Fruit fly (Drosophila melanogaster): Measurements from ENCODE around the gene CG17186.

The CG17186 gene

DNA sequence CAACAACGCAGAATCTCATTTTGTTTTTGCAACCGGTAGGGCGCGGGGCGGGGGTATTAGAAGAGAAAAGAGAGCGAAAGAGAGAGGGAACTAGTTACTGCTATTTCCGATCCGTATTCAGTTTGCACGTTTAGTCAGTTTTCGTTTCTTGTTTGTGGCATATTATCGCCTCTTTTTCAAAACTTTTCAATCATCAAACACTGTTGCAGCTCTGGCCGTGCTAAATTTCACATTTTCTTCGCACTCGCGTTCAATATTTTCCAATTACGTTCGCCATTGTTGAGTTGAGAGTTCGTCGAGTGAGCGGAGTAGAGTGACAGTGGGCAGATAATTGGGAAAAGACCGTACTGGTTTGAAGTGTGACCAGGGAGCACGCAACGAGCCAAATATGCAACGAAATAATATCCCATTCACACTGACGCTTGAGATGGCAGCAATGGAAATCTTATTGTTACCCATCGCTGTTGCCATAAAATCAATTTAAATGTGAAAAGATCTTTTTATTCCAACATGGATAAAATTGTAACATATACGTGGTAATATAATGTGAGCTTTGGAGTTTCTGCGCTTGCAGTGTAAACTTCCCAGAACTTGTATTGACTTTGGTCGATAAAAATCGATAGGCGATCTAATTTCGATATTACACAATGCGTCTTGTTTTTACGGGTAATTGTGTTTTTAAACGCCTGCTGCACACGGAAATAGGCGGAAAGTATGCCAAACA lies 16.2 kb downstream of the CG17186 start, which contains the start of the genes Ire1 and Mrm2 (continued):
- TF ChIP-seq lola (GFP tag; optimal IDR thresholded peaks at IDR 0.05) (peak in 2 of 3 experiments; percentile 79 to 100), Mrtf (GFP tag; IDR thresholded peaks at IDR 0.05) (peak; percentile 80), ara (GFP tag; IDR thresholded peaks at IDR 0.05) (peak; percentile 65; the same call in 1 of the 2 replicates), CG12769 (tag; optimal IDR thresholded peaks at IDR 0.05) (peak; percentile 85), CG1233 (GFP tag; optimal IDR thresholded peaks at IDR 0.05) (peak; percentile 35), CG10366 (GFP tag; IDR thresholded peaks at IDR 0.05) (peak; percentile 76), Deaf1 (tag; optimal IDR thresholded peaks at IDR 0.05) (peak; percentile 29), Taf1 (GFP tag; IDR thresholded peaks at IDR 0.05) (peak; percentile 43; the same call in 1 of the 2 replicates), unpg (GFP tag; optimal IDR thresholded peaks at IDR 0.05) (peak; percentile 80), zfh1 (GFP tag; IDR thresholded peaks at IDR 0.05) (peak; percentile 78; the same call in 2 of the 3 replicates), CG10654 (GFP tag; optimal IDR thresholded peaks at IDR 0.05) (peak; percentile 69), Lim3 (GFP tag; IDR thresholded peaks at IDR 0.05) (no peak), CG7271 (tag; optimal IDR thresholded peaks at IDR 0.05) (peak; percentile 33), CG3163 (GFP tag; optimal IDR thresholded peaks at IDR 0.05) (peak; percentile 75), crc (GFP tag; optimal IDR thresholded peaks at IDR 0.05) (peak; percentile 67), Ets97D (GFP tag; optimal IDR thresholded peaks at IDR 0.05) (peak; percentile 91), CG13296 (GFP tag; optimal IDR thresholded peaks at IDR 0.05) (peak; percentile 45), pzg (GFP tag; optimal IDR thresholded peaks at IDR 0.05) (peak; percentile 95), kni (GFP tag; optimal IDR thresholded peaks at IDR 0.05) (peak; percentile 67), CG17328 (GFP tag; IDR thresholded peaks at IDR 0.05) (peak; percentile 75), twi (tag; optimal IDR thresholded peaks at IDR 0.05) (peak; percentile 71), br (optimal IDR thresholded peaks at IDR 0.05) (no peak), Dip3 (GFP tag; optimal IDR thresholded peaks at IDR 0.05) (peak; percentile 88), CG30020 (tag; optimal IDR thresholded peaks at IDR 0.05) (peak; percentile 97), Camta (GFP tag; optimal IDR thresholded peaks at IDR 0.05) (peak; percentile 86), Bdp1 (GFP tag; optimal IDR thresholded peaks at IDR 0.05) (peak; percentile 75), Sry-δ (GFP tag; optimal IDR thresholded peaks at IDR 0.05) (peak; percentile 91), ham (GFP tag; IDR thresholded peaks at IDR 0.05) (no peak), Ptx1 (GFP tag; IDR thresholded peaks at IDR 0.05) (peak; percentile 89), gsb-n (tag; optimal IDR thresholded peaks at IDR 0.05) (peak; percentile 78), CG16779 (GFP tag; IDR thresholded peaks at IDR 0.05) (peak; percentile 77; the same call in 1 of the 2 replicates), kay (GFP tag; optimal IDR thresholded peaks at IDR 0.05) (peak; percentile 60), CG32767 (GFP tag; IDR thresholded peaks at IDR 0.05) (peak; percentile 36; the same call in 1 of the 2 replicates), CG31365 (tag; optimal IDR thresholded peaks at IDR 0.05) (no peak), YL-1 (GFP tag; optimal IDR thresholded peaks at IDR 0.05) (peak; percentile 76), CG2889 (GFP tag; IDR thresholded peaks at IDR 0.05) (peak; percentile 75; the same call in 2 of the 3 replicates), CG13775 (GFP tag; optimal IDR thresholded peaks at IDR 0.05) (peak; percentile 84), CG6689 (GFP tag; IDR thresholded peaks at IDR 0.05) (peak; percentile 81), CG4360 (GFP tag; IDR thresholded peaks at IDR 0.05) (0 out of 2 replicates have a peak, but pooled peaks have one; percentile 22), stc (GFP tag; IDR thresholded peaks at IDR 0.05) (no peak), ewg (GFP tag; optimal IDR thresholded peaks at IDR 0.05) (peak; percentile 66), da (GFP tag; optimal IDR thresholded peaks at IDR 0.05) (peak; percentile 70), Jarid2 (GFP tag; optimal IDR thresholded peaks at IDR 0.05) (peak; percentile 69), knrl (GFP tag; IDR thresholded peaks at IDR 0.05; ENCODE audit: partially characterized antibody) (peak; percentile 85), emc (GFP tag; optimal IDR thresholded peaks at IDR 0.05) (peak; percentile 75), CG6683 (GFP tag; optimal IDR thresholded peaks at IDR 0.05) (no peak), salm (tag; optimal IDR thresholded peaks at IDR 0.05) (peak; percentile 21), lilli (GFP tag; optimal IDR thresholded peaks at IDR 0.05) (peak; percentile 91), fd64A (GFP tag; optimal IDR thresholded peaks at IDR 0.05) (no peak), CG31388 (GFP tag; optimal IDR thresholded peaks at IDR 0.05) (peak; percentile 63)

Data from whole organism, embryonic.